Worm (Caenorhabditis elegans) whole organism, L4/young adult: ENCODE data around the gene Y46G5A.15.

Experiments used
- W03F9.2 ChIP-seq: fragments of 150-350 bp; optimal IDR thresholded peaks from 2 replicates; lab custom pipeline; 2014; ENCODE audit warnings: missing biosample characterization, missing genetic modification characterization
- dao-5 ChIP-seq: sonication (generic microtip); optimal IDR thresholded peaks from 2 replicates; lab custom pipeline; 2016; ENCODE audit warnings: missing genotype, missing genetic modification characterization, moderate library complexity, missing compliant biosample characterization
- him-1 ChIP-seq: sonication (generic microtip); optimal IDR thresholded peaks from 2 replicates; lab custom pipeline; 2016; ENCODE audit warnings: missing genotype, missing genetic modification reagents, missing genetic modification characterization, missing compliant biosample characterization

DNA sequence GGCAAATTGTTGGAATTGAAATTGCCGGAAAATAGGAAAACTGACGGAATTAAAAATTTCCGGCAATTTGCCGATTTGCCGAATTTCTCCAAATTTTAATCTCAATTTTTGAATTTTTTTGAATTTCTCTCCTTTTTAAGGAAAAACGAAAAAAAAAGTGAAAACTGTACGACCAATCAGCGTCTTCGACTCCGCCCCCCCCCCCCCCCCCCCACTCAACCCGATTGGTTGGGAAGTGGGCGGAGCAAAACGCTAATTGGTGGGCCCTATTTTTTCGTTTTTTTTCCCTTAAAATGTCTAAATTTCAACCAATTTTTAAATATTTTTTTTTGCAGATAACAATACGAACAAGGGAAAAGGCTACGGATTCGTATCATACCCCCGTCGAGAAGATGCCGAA is 15.3 kb downstream of the Y46G5A.15 start:
- no peak for TF ChIP-seq dao-5 (tag; lab: Kevin White, UChicago)
- TF ChIP-seq him-1 = no peak
- no peak for TF ChIP-seq W03F9.2 (tag; lab: Kevin White, UChicago)
